Worm (Caenorhabditis elegans): ENCODE measurements around the gene ugt-18.

- no peak for TF ChIP-seq nhr-90 (tag; optimal IDR thresholded peaks at IDR 0.05; ENCODE audit: poor library complexity)
- TF ChIP-seq swsn-7 (tag; optimal IDR thresholded peaks at IDR 0.05), result no peak
- no peak for TF ChIP-seq ztf-4 (tag; optimal IDR thresholded peaks at IDR 0.05)
- no peak for TF ChIP-seq pqm-1 (tag; optimal IDR thresholded peaks at IDR 0.05)
- no peak for TF ChIP-seq sox-4 (tag; optimal IDR thresholded peaks at IDR 0.05)
- no peak for TF ChIP-seq unc-86 (tag; optimal IDR thresholded peaks at IDR 0.05)
- TF ChIP-seq pax-3 (tag; optimal IDR thresholded peaks at IDR 0.05), result no peak
- no peak for TF ChIP-seq aly-2 (tag; optimal IDR thresholded peaks at IDR 0.05)
- TF ChIP-seq lir-3 (tag; optimal IDR thresholded peaks at IDR 0.05; ENCODE audit: poor library complexity), result no peak
- no peak for TF ChIP-seq mep-1 (tag; optimal IDR thresholded peaks at IDR 0.05)
- no peak for TF ChIP-seq zag-1 (tag; optimal IDR thresholded peaks at IDR 0.05)
- TF ChIP-seq ceh-8 (GFP tag; optimal IDR thresholded peaks at IDR 0.05), result no peak
Measured at ce11 chrV:12773852-12774251, 46.2 kb upstream of the ugt-18 start.

All from whole organism, L1 larva.